Fruit fly (Drosophila melanogaster) whole organism, embryonic: ENCODE measurements around the gene kek2.

ENCODE experiments used
- BtbVII ChIP-seq: fragments of 200-800 bp; sonication (Bioruptor generic); optimal IDR thresholded peaks from 3 replicates; lab custom pipeline; 2017; ENCODE audit warnings: missing biosample characterization, mild to moderate bottlenecking, missing genetic modification characterization
- CG10147 ChIP-seq: fragments of 200-800 bp; sonication (Bioruptor generic); optimal IDR thresholded peaks from 2 replicates; lab custom pipeline; 2019; ENCODE audit warnings: missing biosample characterization, mild to moderate bottlenecking, missing genetic modification characterization, moderate library complexity
- CG10267 ChIP-seq: fragments of 200-800 bp; sonication (Bioruptor generic); optimal IDR thresholded peaks from 2 replicates; lab custom pipeline; 2018; ENCODE audit warnings: missing biosample characterization, mild to moderate bottlenecking, missing genetic modification characterization, moderate library complexity
- CG10321 ChIP-seq: fragments of 200-800 bp; sonication (Bioruptor generic); IDR thresholded peaks from 2 replicates; pipeline ENCODE4 v1.3.6; 2022; ENCODE audit warnings: missing biosample characterization, missing genetic modification characterization
- CG1233 ChIP-seq: fragments of 200-800 bp; sonication (Bioruptor generic); optimal IDR thresholded peaks from 4 replicates; lab custom pipeline; 2018; ENCODE audit warnings: missing biosample characterization, mild to moderate bottlenecking, missing genetic modification characterization
- CG12391 ChIP-seq: fragments of 200-800 bp; sonication (Bioruptor generic); optimal IDR thresholded peaks from 3 replicates; lab custom pipeline; 2018; ENCODE audit warnings: missing biosample characterization, mild to moderate bottlenecking, missing genetic modification characterization, moderate library complexity
- CG12659 ChIP-seq: fragments of 200-800 bp; sonication (Bioruptor generic); optimal IDR thresholded peaks from 3 replicates; lab custom pipeline; 2017; ENCODE audit warnings: mild to moderate bottlenecking, missing biosample characterization, missing genetic modification reagents, missing genetic modification characterization
- CG13287 ChIP-seq: fragments of 200-800 bp; sonication (Bioruptor generic); IDR thresholded peaks from 2 replicates; pipeline ENCODE4 v1.3.6; 2022; ENCODE audit warnings: missing biosample characterization, missing genetic modification characterization; ENCODE audit not compliant: partially characterized antibody
- CG13296 ChIP-seq: fragments of 200-800 bp; sonication (Bioruptor generic); optimal IDR thresholded peaks from 3 replicates; lab custom pipeline; 2018; ENCODE audit warnings: missing biosample characterization, mild to moderate bottlenecking, missing genetic modification characterization
- CG15073 ChIP-seq: fragments of 200-800 bp; sonication (Bioruptor generic); optimal IDR thresholded peaks from 2 replicates; lab custom pipeline; 2016; ENCODE audit warnings: missing biosample characterization, missing genetic modification characterization
- CG15479 ChIP-seq: fragments of 200-800 bp; sonication (Bioruptor generic); optimal IDR thresholded peaks from 3 replicates; lab custom pipeline; 2019; ENCODE audit warnings: missing biosample characterization, mild to moderate bottlenecking, missing genetic modification characterization, moderate library complexity
- CG15601 ChIP-seq: fragments of 200-800 bp; sonication (Bioruptor generic); optimal IDR thresholded peaks from 3 replicates; lab custom pipeline; 2019; ENCODE audit warnings: missing biosample characterization, mild to moderate bottlenecking, missing genetic modification characterization, moderate library complexity
- CG16813 ChIP-seq: fragments of 200-800 bp; sonication (Bioruptor generic); IDR thresholded peaks from 3 replicates; pipeline ENCODE4 v1.3.6; 2022; ENCODE audit warnings: missing biosample characterization, missing genetic modification characterization; ENCODE audit not compliant: partially characterized antibody
- CG17359 ChIP-seq: fragments of 200-800 bp; sonication (Bioruptor generic); optimal IDR thresholded peaks from 3 replicates; lab custom pipeline; 2018; ENCODE audit warnings: missing biosample characterization, mild to moderate bottlenecking, missing genetic modification characterization, moderate library complexity
- CG17385 ChIP-seq: fragments of 200-800 bp; sonication (Bioruptor generic); optimal IDR thresholded peaks from 3 replicates; lab custom pipeline; 2018; ENCODE audit warnings: missing biosample characterization, mild to moderate bottlenecking, missing genetic modification characterization
- CG18262 ChIP-seq: fragments of 200-800 bp; optimal IDR thresholded peaks from 3 replicates; lab custom pipeline; 2019; ENCODE audit warnings: missing biosample characterization, mild to moderate bottlenecking, missing genetic modification characterization, moderate library complexity
- CG32772 ChIP-seq: fragments of 200-800 bp; sonication (Bioruptor generic); IDR thresholded peaks from 2 replicates; pipeline ENCODE4 v1.3.6; 2022; ENCODE audit warnings: missing biosample characterization, missing genetic modification characterization
- CG3281 ChIP-seq: fragments of 200-800 bp; sonication (Bioruptor generic); optimal IDR thresholded peaks from 3 replicates; lab custom pipeline; 2017; ENCODE audit warnings: missing biosample characterization, mild to moderate bottlenecking, missing genetic modification characterization
- CG34376 ChIP-seq: fragments of 200-800 bp; sonication (Bioruptor generic); optimal IDR thresholded peaks from 2 replicates; lab custom pipeline; 2018; ENCODE audit warnings: missing biosample characterization, mild to moderate bottlenecking, missing genetic modification characterization
- CG6854 ChIP-seq: fragments of 200-800 bp; sonication (Bioruptor generic); optimal IDR thresholded peaks from 3 replicates; lab custom pipeline; 2017; ENCODE audit warnings: missing biosample characterization, mild to moderate bottlenecking, missing genetic modification characterization
- CG9727 ChIP-seq: fragments of 200-800 bp; sonication (Bioruptor generic); optimal IDR thresholded peaks from 3 replicates; lab custom pipeline; 2017; ENCODE audit warnings: missing biosample characterization, mild to moderate bottlenecking, missing genetic modification characterization
- E2f1 ChIP-seq: fragments of 200-800 bp; sonication (Bioruptor generic); IDR thresholded peaks from 2 replicates; pipeline ENCODE4 v1.3.6; 2022; ENCODE audit warnings: missing biosample characterization, missing genetic modification characterization
- Fer1 ChIP-seq: fragments of 200-800 bp; sonication (Bioruptor generic); optimal IDR thresholded peaks from 2 replicates; lab custom pipeline; 2017; ENCODE audit warnings: missing biosample characterization, mild to moderate bottlenecking, missing genetic modification characterization
- GATAe ChIP-seq: fragments of 200-800 bp; sonication (Bioruptor generic); conservative IDR thresholded peaks from 2 replicates; pipeline ENCODE4 v1.3.6; 2022; ENCODE audit warnings: missing biosample characterization, missing genetic modification characterization
- Hmr ChIP-seq: fragments of 200-800 bp; sonication (Bioruptor generic); optimal IDR thresholded peaks from 3 replicates; lab custom pipeline; 2017; ENCODE audit warnings: mild to moderate bottlenecking, missing biosample characterization, missing genetic modification reagents, missing genetic modification characterization
- Hr3 ChIP-seq: fragments of 200-800 bp; sonication (Bioruptor generic); optimal IDR thresholded peaks from 3 replicates; lab custom pipeline; 2016; ENCODE audit warnings: missing biosample characterization, missing genetic modification characterization
- Hr51 ChIP-seq, 2 experiments: fragments of 200-800 bp; sonication (Bioruptor generic); optimal IDR thresholded peaks; 2 replicates in 1 of 2; 3 replicates in 1 of 2; lab custom pipeline; 2016 to 2018; ENCODE audit warnings: missing biosample characterization in 2 of 2, missing genetic modification characterization in 2 of 2, mild to moderate bottlenecking in 1 of 2, moderate library complexity in 1 of 2
- Meics ChIP-seq: fragments of 200-800 bp; sonication (Bioruptor generic); optimal IDR thresholded peaks from 2 replicates; lab custom pipeline; 2017; ENCODE audit warnings: missing biosample characterization, mild to moderate bottlenecking, missing genetic modification characterization
- NfI ChIP-seq: fragments of 200-800 bp; sonication (Bioruptor generic); optimal IDR thresholded peaks from 3 replicates; lab custom pipeline; 2018; ENCODE audit warnings: missing biosample characterization, mild to moderate bottlenecking, missing genetic modification characterization, moderate library complexity
- Poxn ChIP-seq: fragments of 200-800 bp; sonication (Bioruptor generic); IDR thresholded peaks from 2 replicates; pipeline ENCODE4 v1.3.6; 2022; ENCODE audit warnings: missing biosample characterization, missing genetic modification characterization
- Sox102F ChIP-seq: fragments of 200-800 bp; sonication (Bioruptor generic); optimal IDR thresholded peaks from 2 replicates; lab custom pipeline; 2018; ENCODE audit warnings: missing biosample characterization, mild to moderate bottlenecking, missing genetic modification characterization, moderate library complexity
- Tbp ChIP-seq: fragments of >200 bp; optimal IDR thresholded peaks from 2 replicates; lab custom pipeline; 2018; ENCODE audit warnings: missing biosample characterization, missing genetic modification characterization
- Vsx1 ChIP-seq: fragments of 200-800 bp; sonication (Bioruptor generic); optimal IDR thresholded peaks from 2 replicates; lab custom pipeline; 2017; ENCODE audit warnings: missing biosample characterization, mild to moderate bottlenecking, missing genetic modification characterization, missing genetic modification reagents
- YL-1 ChIP-seq: fragments of 200-800 bp; sonication (Bioruptor generic); optimal IDR thresholded peaks from 3 replicates; lab custom pipeline; 2017; ENCODE audit warnings: missing biosample characterization, mild to moderate bottlenecking, missing genetic modification characterization
- bbx ChIP-seq: fragments of 200-800 bp; sonication (Bioruptor generic); IDR thresholded peaks from 2 replicates; pipeline ENCODE4 v1.3.6; 2022; ENCODE audit warnings: missing biosample characterization, missing genetic modification characterization; ENCODE audit not compliant: partially characterized antibody
- bowl ChIP-seq: fragments of 200-800 bp; sonication (Bioruptor generic); IDR thresholded peaks from 2 replicates; pipeline ENCODE4 v1.3.6; 2022; ENCODE audit warnings: missing biosample characterization, missing genetic modification characterization
- crol ChIP-seq: fragments of 200-800 bp; sonication (Bioruptor generic); IDR thresholded peaks from 2 replicates; pipeline ENCODE4 v1.3.6; 2022; ENCODE audit warnings: missing biosample characterization, missing genetic modification characterization
- eve ChIP-seq, 2 experiments: fragments of >200 bp; optimal IDR thresholded peaks; 2 replicates each; lab custom pipeline; 2017; ENCODE audit warnings: missing biosample characterization in 2 of 2, missing genetic modification characterization in 2 of 2
- fd96Cb ChIP-seq: fragments of 200-800 bp; sonication (Bioruptor generic); optimal IDR thresholded peaks from 2 replicates; lab custom pipeline; 2018; ENCODE audit warnings: missing biosample characterization, mild to moderate bottlenecking, missing genetic modification characterization, moderate library complexity
- fu2 ChIP-seq: fragments of 200-800 bp; sonication (Bioruptor generic); optimal IDR thresholded peaks from 2 replicates; lab custom pipeline; 2016; ENCODE audit warnings: missing biosample characterization, missing genetic modification characterization
- grau ChIP-seq: fragments of 200-800 bp; optimal IDR thresholded peaks from 3 replicates; lab custom pipeline; 2019; ENCODE audit warnings: missing biosample characterization, mild to moderate bottlenecking, missing genetic modification characterization, moderate library complexity
- h ChIP-seq: fragments of >200 bp; optimal IDR thresholded peaks from 2 replicates; lab custom pipeline; 2017
- kay ChIP-seq: fragments of 200-800 bp; sonication (Bioruptor generic); optimal IDR thresholded peaks from 2 replicates; lab custom pipeline; 2016; ENCODE audit warnings: missing biosample characterization, missing genetic modification characterization
- klu ChIP-seq: fragments of 200-800 bp; sonication (Bioruptor generic); IDR thresholded peaks from 2 replicates; pipeline ENCODE4 v1.3.6; 2022; ENCODE audit warnings: missing biosample characterization, missing genetic modification characterization
- pum ChIP-seq: fragments of 200-800 bp; sonication (Bioruptor generic); optimal IDR thresholded peaks from 2 replicates; lab custom pipeline; 2016; ENCODE audit warnings: missing biosample characterization, missing genetic modification characterization
- sens ChIP-seq: fragments of 200-800 bp; sonication (Bioruptor generic); peaks from one replicate; lab custom pipeline; 2016; ENCODE audit warnings: missing biosample characterization, missing genetic modification characterization
- seq ChIP-seq: fragments of 200-800 bp; sonication (Bioruptor generic); IDR thresholded peaks from 2 replicates; pipeline ENCODE4 v1.3.6; 2022; ENCODE audit warnings: missing biosample characterization, missing genetic modification characterization
- slbo ChIP-seq: fragments of 200-800 bp; sonication (Bioruptor generic); IDR thresholded peaks from 2 replicates; pipeline ENCODE4 v1.3.6; 2022; ENCODE audit warnings: missing biosample characterization, missing genetic modification characterization
- slou ChIP-seq: fragments of 200-800 bp; sonication (Bioruptor generic); optimal IDR thresholded peaks from 3 replicates; lab custom pipeline; 2016; ENCODE audit warnings: missing biosample characterization, missing genetic modification characterization
- tna ChIP-seq: fragments of 200-800 bp; sonication (Bioruptor generic); IDR thresholded peaks from 2 replicates; pipeline ENCODE4 v1.3.6; 2022; ENCODE audit warnings: missing biosample characterization, missing genetic modification characterization; ENCODE audit not compliant: partially characterized antibody
- zen2 ChIP-seq: fragments of 200-800 bp; sonication (Bioruptor generic); IDR thresholded peaks from 3 replicates; pipeline ENCODE4 v1.3.6; 2022; ENCODE audit warnings: missing biosample characterization, missing genetic modification characterization; ENCODE audit not compliant: partially characterized antibody

kek2 gene

dm6 chr2L:11628292-11628691 lies 46.6 kb downstream of the kek2 start (continued):
- TF ChIP-seq slou (GFP tag; lab: Kevin White, UChicago) (peak; percentile 13), Tbp (GFP tag; lab: Kevin White, UChicago) (no peak), CG15601 (no peak), pum (GFP tag; lab: Kevin White, UChicago) (no peak), fu2 (GFP tag; lab: Kevin White, UChicago) (no peak), CG17359 (tag; lab: Kevin White, UChicago) (no peak), CG1233 (GFP tag; lab: Kevin White, UChicago) (no peak), zen2 (GFP tag; lab: Robert Waterston, UW) (no peak), slbo (GFP tag; lab: Robert Waterston, UW) (0 out of 2 replicates have a peak, but pooled peaks have one; percentile 30), Sox102F (peak; percentile 23), Hr51 (GFP tag; optimal IDR thresholded peaks at IDR 0.05; lab: Kevin White, UChicago) (peak in 1 of 2 experiments; percentile 46), E2f1 (GFP tag; lab: Robert Waterston, UW) (no peak), CG17385 (GFP tag; lab: Kevin White, UChicago) (peak; percentile 0), CG34376 (GFP tag; lab: Kevin White, UChicago) (no peak), Hmr (GFP tag; lab: Kevin White, UChicago) (peak; percentile 49), CG32772 (GFP tag; lab: Robert Waterston, UW) (no peak), GATAe (GFP tag; lab: Robert Waterston, UW) (no peak), NfI (GFP tag; lab: Kevin White, UChicago) (no peak), CG16813 (GFP tag; lab: Robert Waterston, UW) (no peak), CG13287 (GFP tag; lab: Robert Waterston, UW) (no peak), sens (GFP tag; lab: Kevin White, UChicago) (peak; percentile 35), CG12391 (tag; lab: Kevin White, UChicago) (no peak), h (no peak), seq (GFP tag; lab: Robert Waterston, UW) (no peak), fd96Cb (tag; lab: Kevin White, UChicago) (no peak), bbx (GFP tag; lab: Robert Waterston, UW) (no peak), Vsx1 (no peak), CG6854 (GFP tag; lab: Kevin White, UChicago) (no peak), CG12659 (GFP tag; lab: Kevin White, UChicago) (no peak), Poxn (GFP tag; lab: Robert Waterston, UW) (no peak), CG13296 (GFP tag; lab: Kevin White, UChicago) (peak; percentile 18), CG3281 (peak; percentile 51), CG10147 (GFP tag; lab: Kevin White, UChicago) (peak; percentile 18), CG10321 (GFP tag; lab: Robert Waterston, UW) (no peak), Meics (GFP tag; lab: Kevin White, UChicago) (peak; percentile 48), CG15479 (no peak), tna (GFP tag; lab: Robert Waterston, UW) (no peak), YL-1 (GFP tag; lab: Kevin White, UChicago) (no peak), CG15073 (no peak), CG9727 (GFP tag; lab: Kevin White, UChicago) (peak; percentile 2), Hr3 (GFP tag; lab: Kevin White, UChicago) (no peak), grau (tag; lab: Kevin White, UChicago) (no peak), Fer1 (GFP tag; lab: Kevin White, UChicago) (no peak), klu (GFP tag; lab: Robert Waterston, UW) (no peak), CG10267 (tag; lab: Kevin White, UChicago) (no peak), eve (GFP tag; optimal IDR thresholded peaks at IDR 0.05; lab: Kevin White, UChicago) (peak in 1 of 2 experiments; percentile 14), BtbVII (GFP tag; lab: Kevin White, UChicago) (no peak), bowl (GFP tag; lab: Robert Waterston, UW) (no peak), CG18262 (tag; lab: Kevin White, UChicago) (no peak), crol (GFP tag; lab: Robert Waterston, UW) (no peak), kay (GFP tag; lab: Kevin White, UChicago) (no peak)
